Worm (Caenorhabditis elegans) whole organism, L4/young adult: Measurements from ENCODE around the gene suex-1.

Experiments used
- W03F9.2 ChIP-seq: fragments of 150-350 bp; optimal IDR thresholded peaks from 2 replicates; lab custom pipeline; 2014; ENCODE audit warnings: missing biosample characterization, missing genetic modification characterization
- dao-5 ChIP-seq: sonication (generic microtip); optimal IDR thresholded peaks from 2 replicates; lab custom pipeline; 2016; ENCODE audit warnings: missing genotype, missing genetic modification characterization, moderate library complexity, missing compliant biosample characterization
- him-1 ChIP-seq: sonication (generic microtip); optimal IDR thresholded peaks from 2 replicates; lab custom pipeline; 2016; ENCODE audit warnings: missing genotype, missing genetic modification reagents, missing genetic modification characterization, missing compliant biosample characterization

Gene suex-1

ce11 chrII:5460911-5461310 lies 37.1 kb downstream of the suex-1 start:
- TF ChIP-seq dao-5 (tag; lab: Kevin White, UChicago) (no peak), him-1 (no peak), W03F9.2 (tag; lab: Kevin White, UChicago) (no peak)

- TF ChIP-seq dao-5 (tag; lab: Kevin White, UChicago) (no peak), him-1 (no peak), W03F9.2 (tag; lab: Kevin White, UChicago) (no peak)
Measured at ce11 chrII:5459534-5459933, 38.5 kb downstream of the suex-1 start.

ce11 chrII:5458683-5459410 lies 39.2 kb downstream of the suex-1 start:
- TF ChIP-seq him-1, result no peak
- TF ChIP-seq W03F9.2 (tag; lab: Kevin White, UChicago), result no peak

- TF ChIP-seq W03F9.2 (tag; lab: Kevin White, UChicago) (no peak), him-1 (no peak), dao-5 (tag; lab: Kevin White, UChicago) (no peak)
Measured at ce11 chrII:5455650-5456355, 42.3 kb downstream of the suex-1 start, which contains the start of gene daz-1. TSS of gene daz-1 (plus strand) at chrII:5456305.

ce11 chrII:5453547-5453946 lies 44.5 kb downstream of the suex-1 start, which contains the start of gene dhs-5:
TSS of gene dhs-5 (plus strand) at chrII:5453847.
- TF ChIP-seq dao-5 (tag; lab: Kevin White, UChicago) (no peak), W03F9.2 (tag; lab: Kevin White, UChicago) (no peak), him-1 (no peak)

- no peak for TF ChIP-seq W03F9.2 (tag; lab: Kevin White, UChicago)
Measured at ce11 chrII:5451278-5451677, 46.8 kb downstream of the suex-1 start.

ce11 chrII:5449620-5450019 lies 48.4 kb downstream of the suex-1 start:
- TF ChIP-seq dao-5 (tag; lab: Kevin White, UChicago), result no peak
- no peak for TF ChIP-seq him-1
- TF ChIP-seq W03F9.2 (tag; lab: Kevin White, UChicago), result no peak

ce11 chrII:5449219-5449618 lies 48.8 kb downstream of the suex-1 start:
- TF ChIP-seq dao-5 (tag; lab: Kevin White, UChicago) (no peak), him-1 (no peak), W03F9.2 (tag; lab: Kevin White, UChicago) (no peak)

ce11 chrII:5447381-5447780 lies 50.7 kb downstream of the suex-1 start, which contains the start of gene cex-1:
TSS of gene cex-1 (plus strand) at chrII:5447681.
- TF ChIP-seq him-1, result no peak
- no peak for TF ChIP-seq W03F9.2 (tag; lab: Kevin White, UChicago)
- no peak for TF ChIP-seq dao-5 (tag; lab: Kevin White, UChicago)
